Worm (Caenorhabditis elegans) whole organism, midembryonic: ENCODE data around the gene cpg-9.

Experiments
- T22C8.4 ChIP-seq: fragments of 200-800 bp; sonication (Bioruptor generic); IDR thresholded peaks from 2 replicates; pipeline ENCODE4 v1.3.6; 2022; ENCODE audit warnings: missing genetic modification characterization, missing compliant biosample characterization
- flt-1 ChIP-seq: fragments of 200-800 bp; sonication (Bioruptor generic); IDR thresholded peaks from 2 replicates; pipeline ENCODE4 v1.3.6; 2022; ENCODE audit warnings: missing genetic modification characterization, missing compliant biosample characterization
- klf-2 ChIP-seq: fragments of 200-800 bp; sonication (Bioruptor generic); conservative IDR thresholded peaks from 2 replicates; pipeline ENCODE4 v1.3.6; 2022; ENCODE audit warnings: missing genetic modification reagents, missing genetic modification characterization, missing compliant biosample characterization
- med-1 ChIP-seq: sonication (generic microtip); optimal IDR thresholded peaks from 2 replicates; lab custom pipeline; 2017; ENCODE audit warnings: missing genetic modification characterization, mild to moderate bottlenecking, missing compliant biosample characterization, antibody characterized with exemption, missing genetic modification reagents; ENCODE audit not compliant: insufficient read depth
- ref-1 ChIP-seq: fragments of 200-800 bp; sonication (Bioruptor generic); conservative IDR thresholded peaks from 2 replicates; pipeline ENCODE4 v1.3.6; 2022; ENCODE audit warnings: missing genetic modification reagents, missing genetic modification characterization, missing compliant biosample characterization
- tab-1 ChIP-seq: fragments of 200-800 bp; sonication (Bioruptor generic); IDR thresholded peaks from 2 replicates; pipeline ENCODE4 v1.3.6; 2022; ENCODE audit warnings: missing genetic modification characterization, missing compliant biosample characterization
- ztf-23 ChIP-seq: fragments of 200-800 bp; sonication (Bioruptor generic); IDR thresholded peaks from 2 replicates; pipeline ENCODE4 v1.3.6; 2022; ENCODE audit warnings: missing genetic modification reagents, missing genetic modification characterization, missing compliant biosample characterization
- ztf-29 ChIP-seq: fragments of 200-800 bp; sonication (Bioruptor generic); IDR thresholded peaks from 2 replicates; pipeline ENCODE4 v1.3.6; 2022; ENCODE audit warnings: missing genetic modification reagents, missing genetic modification characterization, missing compliant biosample characterization

- no peak for TF ChIP-seq klf-2 (GFP tag; lab: Robert Waterston, UW)
- TF ChIP-seq tab-1 (GFP tag; lab: Robert Waterston, UW) = no peak
- TF ChIP-seq ztf-23 = no peak
- no peak for TF ChIP-seq med-1 (GFP tag; lab: Kevin White, UChicago)
- no peak for TF ChIP-seq ztf-29 (GFP tag; lab: Robert Waterston, UW)
- no peak for TF ChIP-seq T22C8.4 (GFP tag; lab: Robert Waterston, UW)
- TF ChIP-seq ref-1 (GFP tag; lab: Robert Waterston, UW) = no peak
- TF ChIP-seq flt-1 (GFP tag; lab: Robert Waterston, UW) = no peak
Observed at ce11 chrIV:3046009-3046408, 24.0 kb downstream of the cpg-9 start.
